Worm (Caenorhabditis elegans) whole organism, L4 larva: ENCODE results near the gene sqv-4.

Experiments used
- T26A8.4 ChIP-seq: fragments of 200-800 bp; sonication (Bioruptor generic); IDR thresholded peaks from 2 replicates; pipeline ENCODE4 v1.3.6; 2022; ENCODE audit warnings: missing genetic modification characterization, missing compliant biosample characterization
- Y105C5A.15 ChIP-seq: fragments of 200-800 bp; sonication (Bioruptor generic); IDR thresholded peaks from 2 replicates; pipeline ENCODE4 v1.3.6; 2022; ENCODE audit warnings: missing genetic modification characterization, missing compliant biosample characterization
- aha-1 ChIP-seq: fragments of 150-350 bp; peaks from one replicate; lab custom pipeline; 2014; ENCODE audit warnings: missing biosample characterization, missing genetic modification characterization
- ama-1 ChIP-seq: fragments of 150-350 bp; optimal IDR thresholded peaks from 2 replicates; lab custom pipeline; 2014; ENCODE audit warnings: inconsistent platforms, mixed read lengths
- attf-4 ChIP-seq: sonication (generic microtip); optimal IDR thresholded peaks from 3 replicates; lab custom pipeline; 2017; ENCODE audit warnings: missing biosample characterization, missing genetic modification characterization
- ceh-28 ChIP-seq: fragments of 150-350 bp; optimal IDR thresholded peaks from 2 replicates; lab custom pipeline; 2014; ENCODE audit warnings: missing biosample characterization, missing genetic modification reagents, missing genetic modification characterization
- ceh-44 ChIP-seq: fragments of 200-800 bp; sonication (Bioruptor generic); IDR thresholded peaks from 2 replicates; pipeline ENCODE4 v1.3.6; 2022; ENCODE audit warnings: missing genetic modification reagents, missing genetic modification characterization, missing compliant biosample characterization
- ctbp-1 ChIP-seq: fragments of 200-800 bp; sonication (Bioruptor generic); IDR thresholded peaks from 2 replicates; pipeline ENCODE4 v1.3.6; 2022; ENCODE audit warnings: missing genetic modification reagents, missing genetic modification characterization, missing compliant biosample characterization
- daf-16 ChIP-seq, 3 experiments: sonication (generic microtip); optimal IDR thresholded peaks; 2 replicates each; lab custom pipeline; 2016 to 2017; ENCODE audit warnings: missing genetic modification characterization in 3 of 3, missing genetic modification reagents in 3 of 3, mild to moderate bottlenecking in 2 of 3, missing compliant biosample characterization in 2 of 3, missing biosample characterization in 1 of 3, moderate library complexity in 1 of 3
- dmd-6 ChIP-seq: fragments of 200-800 bp; sonication (Bioruptor generic); IDR thresholded peaks from 2 replicates; pipeline ENCODE4 v1.3.6; 2022; ENCODE audit warnings: missing genetic modification reagents, missing genetic modification characterization, missing compliant biosample characterization
- dpl-1 ChIP-seq: fragments of 150-350 bp; optimal IDR thresholded peaks from 2 replicates; lab custom pipeline; 2014; ENCODE audit warnings: missing biosample characterization, missing genetic modification reagents, missing genetic modification characterization
- dve-1 ChIP-seq: sonication (generic microtip); optimal IDR thresholded peaks from 2 replicates; lab custom pipeline; 2017; ENCODE audit warnings: antibody characterized with exemption, mild to moderate bottlenecking, missing genetic modification characterization, missing compliant biosample characterization; ENCODE audit not compliant: insufficient read depth
- egl-43 ChIP-seq: fragments of 200-800 bp; sonication (Bioruptor generic); IDR thresholded peaks from 2 replicates; pipeline ENCODE4 v1.3.6; 2022; ENCODE audit warnings: missing genetic modification reagents, missing genetic modification characterization, missing compliant biosample characterization
- gei-8 ChIP-seq: fragments of 200-800 bp; sonication (Bioruptor generic); optimal IDR thresholded peaks from 2 replicates; lab custom pipeline; 2018; ENCODE audit warnings: mild to moderate bottlenecking, missing genetic modification characterization, missing compliant biosample characterization
- hlh-11 ChIP-seq: fragments of 200-800 bp; sonication (Bioruptor generic); optimal IDR thresholded peaks from 2 replicates; lab custom pipeline; 2018; ENCODE audit warnings: mild to moderate bottlenecking, missing genetic modification characterization, missing compliant biosample characterization
- hlh-30 ChIP-seq: sonication (generic microtip); optimal IDR thresholded peaks from 2 replicates; lab custom pipeline; 2017; ENCODE audit warnings: antibody characterized with exemption, mild to moderate bottlenecking, missing genetic modification characterization, missing compliant biosample characterization; ENCODE audit not compliant: insufficient read depth
- hmg-1.1 ChIP-seq: fragments of 200-800 bp; sonication (Bioruptor generic); IDR thresholded peaks from 2 replicates; pipeline ENCODE4 v1.3.6; 2022; ENCODE audit warnings: missing genetic modification reagents, missing genetic modification characterization, missing compliant biosample characterization
- jun-1 ChIP-seq: fragments of 150-350 bp; optimal IDR thresholded peaks from 2 replicates; lab custom pipeline; 2014; ENCODE audit warnings: missing biosample characterization, missing genetic modification reagents, missing genetic modification characterization
- lim-7 ChIP-seq: fragments of 200-800 bp; sonication (Bioruptor generic); IDR thresholded peaks from 2 replicates; pipeline ENCODE4 v1.3.6; 2022; ENCODE audit warnings: missing genetic modification characterization, missing compliant biosample characterization
- lin-1 ChIP-seq: fragments of 200-800 bp; sonication (Bioruptor generic); IDR thresholded peaks from 2 replicates; pipeline ENCODE4 v1.3.6; 2022; ENCODE audit warnings: missing genetic modification reagents, missing genetic modification characterization, missing compliant biosample characterization
- lin-29 ChIP-seq: fragments of 200-800 bp; sonication (Bioruptor generic); IDR thresholded peaks from 2 replicates; pipeline ENCODE4 v1.3.6; 2022; ENCODE audit warnings: missing genetic modification reagents, missing genetic modification characterization, missing compliant biosample characterization
- lir-3 ChIP-seq: sonication (generic microtip); optimal IDR thresholded peaks from 2 replicates; lab custom pipeline; 2016; ENCODE audit warnings: mild to moderate bottlenecking, missing genetic modification characterization, missing compliant biosample characterization
- lsy-2 ChIP-seq, 2 experiments: fragments of 150-350 bp in 1 of 2; sonication (generic microtip) in 1 of 2; optimal IDR thresholded peaks; 2 replicates each; lab custom pipeline; 2014 to 2017; ENCODE audit warnings: missing biosample characterization in 2 of 2, missing genetic modification characterization in 2 of 2
- mdl-1 ChIP-seq, 2 experiments: fragments of 150-350 bp in 1 of 2; sonication (generic microtip) in 1 of 2; optimal IDR thresholded peaks; 2 replicates each; lab custom pipeline; 2014 to 2017; ENCODE audit warnings: missing biosample characterization in 2 of 2, missing genetic modification characterization in 2 of 2
- mep-1 ChIP-seq: fragments of 150-350 bp; sonication (generic microtip); optimal IDR thresholded peaks from 3 replicates; lab custom pipeline; 2014; ENCODE audit warnings: missing biosample characterization, missing genetic modification characterization
- mes-2 ChIP-seq: sonication (generic microtip); optimal IDR thresholded peaks from 2 replicates; lab custom pipeline; 2016; ENCODE audit warnings: missing genotype, mild to moderate bottlenecking, missing genetic modification characterization, missing compliant biosample characterization; ENCODE audit not compliant: poor library complexity, severe bottlenecking
- mxl-2 ChIP-seq: fragments of 200-800 bp; sonication (Bioruptor generic); conservative IDR thresholded peaks from 2 replicates; pipeline ENCODE4 v1.3.6; 2022; ENCODE audit warnings: missing genetic modification reagents, missing genetic modification characterization, missing compliant biosample characterization
- mxl-3 ChIP-seq: fragments of 200-800 bp; sonication (Bioruptor generic); optimal IDR thresholded peaks from 2 replicates; lab custom pipeline; 2018; ENCODE audit warnings: mild to moderate bottlenecking, missing genetic modification characterization, missing compliant biosample characterization
- nhr-102 ChIP-seq: sonication (generic microtip); optimal IDR thresholded peaks from 2 replicates; lab custom pipeline; 2016; ENCODE audit warnings: mild to moderate bottlenecking, missing genetic modification characterization, moderate library complexity, missing compliant biosample characterization
- nhr-11 ChIP-seq: fragments of 150-350 bp; optimal IDR thresholded peaks from 2 replicates; lab custom pipeline; 2014; ENCODE audit warnings: missing biosample characterization, missing genetic modification characterization
- nhr-28 ChIP-seq: fragments of 150-350 bp; optimal IDR thresholded peaks from 2 replicates; lab custom pipeline; 2014; ENCODE audit warnings: missing biosample characterization, missing genetic modification characterization
- nhr-41 ChIP-seq: fragments of 200-800 bp; sonication (Bioruptor generic); IDR thresholded peaks from 2 replicates; pipeline ENCODE4 v1.3.6; 2022; ENCODE audit warnings: missing genetic modification reagents, missing genetic modification characterization, missing compliant biosample characterization
- nhr-48 ChIP-seq: sonication (generic microtip); optimal IDR thresholded peaks from 2 replicates; lab custom pipeline; 2016; ENCODE audit warnings: mild to moderate bottlenecking, missing genetic modification characterization, missing compliant biosample characterization
- pqm-1 ChIP-seq: sonication (generic microtip); optimal IDR thresholded peaks from 2 replicates; lab custom pipeline; 2017; ENCODE audit warnings: missing biosample characterization, missing genetic modification characterization
- rbr-2 ChIP-seq: sonication (generic microtip); optimal IDR thresholded peaks from 2 replicates; lab custom pipeline; 2016; ENCODE audit warnings: missing genotype, missing genetic modification characterization, missing compliant biosample characterization
- set-16 ChIP-seq: fragments of 200-800 bp; sonication (Bioruptor generic); IDR thresholded peaks from 2 replicates; pipeline ENCODE4 v1.3.6; 2022; ENCODE audit warnings: missing genetic modification reagents, missing genetic modification characterization, missing compliant biosample characterization
- spr-1 ChIP-seq: sonication (generic microtip); optimal IDR thresholded peaks from 2 replicates; lab custom pipeline; 2016; ENCODE audit warnings: mild to moderate bottlenecking, missing genetic modification characterization, missing compliant biosample characterization
- spr-3 ChIP-seq: fragments of 200-800 bp; sonication (Bioruptor generic); optimal IDR thresholded peaks from 2 replicates; lab custom pipeline; 2018; ENCODE audit warnings: mild to moderate bottlenecking, missing genetic modification characterization, missing compliant biosample characterization
- unc-62 ChIP-seq, 3 experiments: fragments of 150-350 bp in 1 of 3; sonication (generic microtip); optimal IDR thresholded peaks in 2 of 3; peaks in 1 of 3; 1 replicate in 1 of 3; 2 replicates in 2 of 3; lab custom pipeline; 2014 to 2017; ENCODE audit warnings: missing biosample characterization in 3 of 3, missing genetic modification characterization in 3 of 3, missing genetic modification reagents in 3 of 3, missing genotype in 1 of 3
- zag-1 ChIP-seq: fragments of 150-350 bp; optimal IDR thresholded peaks from 2 replicates; lab custom pipeline; 2014; ENCODE audit warnings: missing biosample characterization, missing genetic modification characterization
- zfp-2 ChIP-seq: sonication (generic microtip); optimal IDR thresholded peaks from 2 replicates; lab custom pipeline; 2016; ENCODE audit warnings: mild to moderate bottlenecking, missing genetic modification characterization, missing compliant biosample characterization
- ztf-11 ChIP-seq: fragments of 150-350 bp; optimal IDR thresholded peaks from 2 replicates; lab custom pipeline; 2014; ENCODE audit warnings: missing biosample characterization, missing genetic modification characterization

sqv-4 gene

ce11 chrV:10683458-10683857 lies 22.2 kb upstream of the sqv-4 start:
- no peak for TF ChIP-seq ama-1 (lab: Kevin White, UChicago)
- TF ChIP-seq, all 104 proteins: peak for 0

ce11 chrV:10682122-10682521 lies 20.9 kb upstream of the sqv-4 start, which contains the start of gene gsp-1:
Gene gsp-1, plus strand, starts transcription at chrV:10682422.
- TF ChIP-seq mxl-2 (GFP tag; lab: Robert Waterston, UW) (no peak), aha-1 (tag; lab: Kevin White, UChicago) (peak; percentile 22), rbr-2 (tag; lab: Kevin White, UChicago) (no peak), zfp-2 (tag; lab: Kevin White, UChicago) (no peak)

ce11 chrV:10681117-10681959 lies 20.1 kb upstream of the sqv-4 start:
- no peak for TF ChIP-seq zfp-2 (tag; lab: Kevin White, UChicago)
- TF ChIP-seq nhr-28 (tag; lab: Kevin White, UChicago) = peak; percentile 57
- TF ChIP-seq mdl-1 (tag; optimal IDR thresholded peaks at IDR 0.05; lab: Kevin White, UChicago) = peak in 1 of 2 experiments; percentile 78
- no peak for TF ChIP-seq lir-3 (tag; lab: Kevin White, UChicago)
- TF ChIP-seq egl-43 (GFP tag; lab: Robert Waterston, UW) = 0 out of 2 replicates have a peak, but pooled peaks have one; percentile 11
- TF ChIP-seq dve-1 (tag; lab: Kevin White, UChicago) = peak; percentile 64
- peak; percentile 45; the same call in 1 of the 2 replicates for TF ChIP-seq set-16
- peak; percentile 79 for TF ChIP-seq dmd-6 (GFP tag; lab: Robert Waterston, UW)
- peak; percentile 75 for TF ChIP-seq aha-1 (tag; lab: Kevin White, UChicago)
- no peak for TF ChIP-seq jun-1 (tag; lab: Kevin White, UChicago)
- peak; percentile 27 for TF ChIP-seq rbr-2 (tag; lab: Kevin White, UChicago)
- TF ChIP-seq ctbp-1 (GFP tag; lab: Robert Waterston, UW) = 0 out of 2 replicates have a peak, but pooled peaks have one; percentile 8
- TF ChIP-seq zag-1 (tag; lab: Kevin White, UChicago) = no peak
- peak; percentile 56 for TF ChIP-seq spr-1
- peak; percentile 88 for TF ChIP-seq mxl-3
- peak; percentile 1 for TF ChIP-seq attf-4 (tag; lab: Kevin White, UChicago)
- TF ChIP-seq nhr-11 (tag; lab: Kevin White, UChicago) = peak; percentile 63
- no peak for TF ChIP-seq mes-2
- TF ChIP-seq ceh-44 = no peak
- no peak for TF ChIP-seq nhr-102
- TF ChIP-seq ceh-28 (tag; lab: Kevin White, UChicago) = peak; percentile 43
- peak in 1 of 2 experiments; percentile 6 for TF ChIP-seq lsy-2 (tag; optimal IDR thresholded peaks at IDR 0.05; lab: Kevin White, UChicago)
- no peak for TF ChIP-seq Y105C5A.15 (GFP tag; lab: Robert Waterston, UW)
- TF ChIP-seq hmg-1.1 = peak; percentile 53; the same call in 1 of the 2 replicates
- peak; percentile 77 for TF ChIP-seq nhr-48 (tag; lab: Kevin White, UChicago)
- peak; percentile 11 for TF ChIP-seq mep-1
- TF ChIP-seq hlh-11 (tag; lab: Kevin White, UChicago) = peak; percentile 73
- TF ChIP-seq daf-16 (GFP tag; optimal IDR thresholded peaks at IDR 0.05; lab: Kevin White, UChicago) = peak in 1 of 2 experiments; percentile 73
- TF ChIP-seq daf-16 (tag; optimal IDR thresholded peaks at IDR 0.05; lab: Kevin White, UChicago) = peak; percentile 67
- TF ChIP-seq dpl-1 = peak; percentile 1
- no peak for TF ChIP-seq ztf-11 (tag; lab: Kevin White, UChicago)
- TF ChIP-seq pqm-1 (tag; lab: Kevin White, UChicago) = peak; percentile 47
- 0 out of 2 replicates have a peak, but pooled peaks have one; percentile 17 for TF ChIP-seq lim-7 (GFP tag; lab: Robert Waterston, UW)
- TF ChIP-seq spr-3 (GFP tag; lab: Kevin White, UChicago) = no peak
- 0 out of 2 replicates have a peak, but pooled peaks have one; percentile 39 for TF ChIP-seq T26A8.4 (GFP tag; lab: Robert Waterston, UW)
- peak in 1 of 2 experiments; percentile 56 for TF ChIP-seq unc-62 (GFP tag; optimal IDR thresholded peaks at IDR 0.05 in 1 of 2; lab: Kevin White, UChicago)
- TF ChIP-seq unc-62 (tag; optimal IDR thresholded peaks at IDR 0.05; lab: Kevin White, UChicago) = no peak
- TF ChIP-seq hlh-30 = peak; percentile 24
- no peak; the same call in 1 of the 2 replicates for TF ChIP-seq nhr-41 (GFP tag; lab: Robert Waterston, UW)
- no peak for TF ChIP-seq lin-29 (GFP tag; lab: Robert Waterston, UW)
- peak; percentile 6 for TF ChIP-seq gei-8 (GFP tag; lab: Kevin White, UChicago)
- TF ChIP-seq lin-1 (GFP tag; lab: Robert Waterston, UW) = peak; percentile 23; the same call in 1 of the 2 replicates
